Fruit fly (Drosophila melanogaster) whole organism, embryonic: ENCODE results near the gene Zdhhc8.

ENCODE experiments used
- Abd-B ChIP-seq: fragments of 200-800 bp; sonication (Bioruptor generic); optimal IDR thresholded peaks from 2 replicates; lab custom pipeline; 2018; ENCODE audit warnings: missing biosample characterization, mild to moderate bottlenecking, missing genetic modification characterization, moderate library complexity
- CG16779 ChIP-seq: fragments of 200-800 bp; sonication (Bioruptor generic); IDR thresholded peaks from 2 replicates; pipeline ENCODE4 v1.3.6; 2022; ENCODE audit warnings: missing biosample characterization, missing genetic modification characterization
- CG17612 ChIP-seq: fragments of 200-800 bp; sonication (Bioruptor generic); IDR thresholded peaks from 2 replicates; pipeline ENCODE4 v1.3.6; 2022; ENCODE audit warnings: missing biosample characterization, missing genetic modification characterization
- CG34422 ChIP-seq: fragments of 200-800 bp; sonication (Bioruptor generic); IDR thresholded peaks from 3 replicates; pipeline ENCODE4 v1.3.6; 2022; ENCODE audit warnings: missing biosample characterization, missing genetic modification characterization
- CG9876 ChIP-seq: fragments of 200-800 bp; sonication (Bioruptor generic); optimal IDR thresholded peaks from 2 replicates; lab custom pipeline; 2016; ENCODE audit warnings: missing biosample characterization, missing genetic modification characterization
- ERR ChIP-seq: fragments of 200-800 bp; sonication (Bioruptor generic); optimal IDR thresholded peaks from 2 replicates; lab custom pipeline; 2016; ENCODE audit warnings: missing biosample characterization, missing genetic modification characterization
- NK7.1 ChIP-seq: fragments of 200-800 bp; sonication (Bioruptor generic); optimal IDR thresholded peaks from 3 replicates; lab custom pipeline; 2016; ENCODE audit warnings: missing biosample characterization, missing genetic modification characterization
- Tbp ChIP-seq: fragments of >200 bp; optimal IDR thresholded peaks from 2 replicates; lab custom pipeline; 2018; ENCODE audit warnings: missing biosample characterization, missing genetic modification characterization
- abd-A ChIP-seq: fragments of 200-800 bp; sonication (Bioruptor generic); optimal IDR thresholded peaks from 3 replicates; lab custom pipeline; 2019; ENCODE audit warnings: missing biosample characterization, mild to moderate bottlenecking, missing genetic modification characterization, moderate library complexity
- gcm ChIP-seq: fragments of 200-800 bp; sonication (Bioruptor generic); optimal IDR thresholded peaks from 2 replicates; lab custom pipeline; 2019; ENCODE audit warnings: missing biosample characterization, mild to moderate bottlenecking, missing genetic modification characterization, moderate library complexity
- jing ChIP-seq: fragments of 200-800 bp; sonication (Bioruptor generic); optimal IDR thresholded peaks from 2 replicates; lab custom pipeline; 2018; ENCODE audit warnings: missing biosample characterization, mild to moderate bottlenecking, missing genetic modification characterization
- pfk ChIP-seq: fragments of 200-800 bp; sonication (Bioruptor generic); optimal IDR thresholded peaks from 2 replicates; lab custom pipeline; 2018; ENCODE audit warnings: missing biosample characterization, mild to moderate bottlenecking, missing genetic modification characterization, moderate library complexity
- pnt ChIP-seq: fragments of 200-800 bp; sonication (Bioruptor generic); optimal IDR thresholded peaks from 3 replicates; lab custom pipeline; 2016; ENCODE audit warnings: missing biosample characterization, missing genetic modification characterization
- zfh2 ChIP-seq: fragments of 200-800 bp; sonication (Bioruptor generic); optimal IDR thresholded peaks from 2 replicates; lab custom pipeline; 2016; ENCODE audit warnings: missing biosample characterization, missing genetic modification characterization

- TF ChIP-seq pfk (no peak), pnt (peak; percentile 11), CG9876 (GFP tag; lab: Kevin White, UChicago) (no peak), abd-A (no peak), NK7.1 (GFP tag; lab: Kevin White, UChicago) (no peak), CG34422 (GFP tag; lab: Robert Waterston, UW) (0 out of 3 replicates have a peak, but pooled peaks have one; percentile 25), ERR (GFP tag; lab: Kevin White, UChicago) (no peak), zfh2 (GFP tag; lab: Kevin White, UChicago) (no peak), CG16779 (GFP tag; lab: Robert Waterston, UW) (no peak), gcm (GFP tag; lab: Kevin White, UChicago) (no peak), Tbp (GFP tag; lab: Kevin White, UChicago) (no peak), CG17612 (GFP tag; lab: Robert Waterston, UW) (no peak), jing (no peak), Abd-B (GFP tag; lab: Kevin White, UChicago) (no peak)
These were observed 60.5 kb downstream of the Zdhhc8 start for dm6 chrX:9295518-9295917.
